Worm (Caenorhabditis elegans) whole organism, L2 larva: ENCODE data around the gene T21B4.3.

Experiments
- aly-2 ChIP-seq: fragments of 150-350 bp; optimal IDR thresholded peaks from 2 replicates; lab custom pipeline; 2014; ENCODE audit warnings: missing biosample characterization, missing genetic modification characterization
- nhr-12 ChIP-seq: fragments of 150-350 bp; optimal IDR thresholded peaks from 2 replicates; lab custom pipeline; 2014; ENCODE audit warnings: missing biosample characterization, missing genetic modification characterization
- nhr-129 ChIP-seq: fragments of 150-350 bp; optimal IDR thresholded peaks from 2 replicates; lab custom pipeline; 2014; ENCODE audit warnings: missing biosample characterization, missing genetic modification characterization
- nhr-237 ChIP-seq: fragments of 150-350 bp; optimal IDR thresholded peaks from 2 replicates; lab custom pipeline; 2014; ENCODE audit warnings: missing biosample characterization, missing genetic modification characterization
- nhr-77 ChIP-seq: fragments of 150-350 bp; optimal IDR thresholded peaks from 2 replicates; lab custom pipeline; 2014; ENCODE audit warnings: missing biosample characterization, missing genetic modification characterization
- unc-55 ChIP-seq: fragments of 150-350 bp; sonication (generic microtip); optimal IDR thresholded peaks from 3 replicates; lab custom pipeline; 2014; ENCODE audit warnings: missing biosample characterization, missing genetic modification reagents, missing genetic modification characterization
- unc-62 ChIP-seq: fragments of 150-350 bp; optimal IDR thresholded peaks from 2 replicates; lab custom pipeline; 2014; ENCODE audit warnings: missing biosample characterization, missing genetic modification reagents, missing genetic modification characterization
- ztf-11 ChIP-seq: sonication (generic microtip); optimal IDR thresholded peaks from 2 replicates; lab custom pipeline; 2017; ENCODE audit warnings: missing biosample characterization, missing genetic modification characterization

DNA sequence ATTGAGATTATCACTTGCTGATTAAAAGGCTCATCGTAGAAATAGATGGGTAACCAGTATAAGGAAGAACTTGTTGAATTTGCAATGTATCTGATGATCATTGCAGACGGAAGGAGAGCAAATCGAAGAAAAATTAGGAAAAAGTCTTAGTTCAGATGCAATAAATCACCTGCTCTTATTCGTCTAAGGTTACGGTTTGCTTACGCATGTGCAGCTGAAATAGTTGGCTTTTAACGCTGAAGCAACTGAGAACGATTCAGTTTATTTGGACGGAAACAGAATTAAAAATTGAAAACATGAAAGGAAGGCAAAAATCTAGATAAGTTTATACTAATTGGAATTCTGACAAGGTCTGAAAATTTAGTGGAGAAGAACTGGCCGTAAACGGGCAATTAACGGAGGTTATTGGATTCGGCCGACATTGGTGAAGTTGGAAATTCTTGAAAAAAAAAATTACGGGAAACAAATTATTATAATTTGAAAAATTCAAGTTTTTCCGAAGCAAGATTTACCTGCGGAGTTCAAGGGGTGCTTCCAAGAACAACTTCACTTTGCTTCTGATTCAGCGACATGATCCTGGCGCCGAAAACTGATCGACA, 44.0 kb downstream of the T21B4.3 start, which contains the start of the genes sre-35 and sre-33:
- TF ChIP-seq unc-62 (GFP tag; lab: Kevin White, UChicago), result no peak
- TF ChIP-seq nhr-129, result no peak
- no peak for TF ChIP-seq ztf-11 (tag; lab: Kevin White, UChicago)
- TF ChIP-seq unc-55 (GFP tag; lab: Kevin White, UChicago), result no peak
- TF ChIP-seq nhr-77, result no peak
- TF ChIP-seq aly-2 (tag; lab: Kevin White, UChicago), result no peak
- TF ChIP-seq nhr-12 (tag; lab: Kevin White, UChicago), result no peak
- TF ChIP-seq nhr-237 (tag; lab: Kevin White, UChicago), result no peak
